Fruit fly (Drosophila melanogaster): ENCODE data around the gene dbe.
A peak's percentile ranks its signal among the peaks of the same experiment; 100 is the strongest.

The dbe gene

dm6 chr2L:850727-851257, 18.9 kb downstream of the dbe start, which contains the start of gene drongo:
Gene drongo, minus strand, starts transcription at chr2L:851071.
- TF ChIP-seq dmrt93B (GFP tag; optimal IDR thresholded peaks at IDR 0.05), result no peak
- peak; percentile 1 for TF ChIP-seq dsf (GFP tag; optimal IDR thresholded peaks at IDR 0.05; ENCODE audit: borderline replicate concordance)
- TF ChIP-seq Rel (GFP tag; optimal IDR thresholded peaks at IDR 0.05), result no peak
- TF ChIP-seq Rel (tag; optimal IDR thresholded peaks at IDR 0.05), result peak; percentile 26
- no peak for TF ChIP-seq Dfd (GFP tag; optimal IDR thresholded peaks at IDR 0.05)
- peak; percentile 17 for TF ChIP-seq Dif (GFP tag; optimal IDR thresholded peaks at IDR 0.05; ENCODE audit: partially characterized antibody)
- peak; percentile 68 for TF ChIP-seq Sp1 (GFP tag; optimal IDR thresholded peaks at IDR 0.05)
- TF ChIP-seq fru (GFP tag; optimal IDR thresholded peaks at IDR 0.05), result peak; percentile 8
- no peak for TF ChIP-seq Vsx2 (GFP tag; optimal IDR thresholded peaks at IDR 0.05; ENCODE audit: partially characterized antibody)
- no peak for TF ChIP-seq brk (GFP tag; optimal IDR thresholded peaks at IDR 0.05)
- TF ChIP-seq br (GFP tag; optimal IDR thresholded peaks at IDR 0.05), result peak; percentile 55
- TF ChIP-seq h (GFP tag; optimal IDR thresholded peaks at IDR 0.05), result peak; percentile 46
- TF ChIP-seq Hnf4 (GFP tag; optimal IDR thresholded peaks at IDR 0.05), result peak; percentile 41
- TF ChIP-seq Jra (GFP tag; optimal IDR thresholded peaks at IDR 0.05), result peak; percentile 36
- peak; percentile 61 for TF ChIP-seq jim (GFP tag; optimal IDR thresholded peaks at IDR 0.05)
- TF ChIP-seq foxo (GFP tag; optimal IDR thresholded peaks at IDR 0.05), result peak in 1 of 2 experiments; percentile 14
- TF ChIP-seq Myc (optimal IDR thresholded peaks at IDR 0.05), result peak; percentile 5
- peak; percentile 20 for TF ChIP-seq rgr (GFP tag; optimal IDR thresholded peaks at IDR 0.05)
- peak; percentile 55 for TF ChIP-seq Hr83 (GFP tag; optimal IDR thresholded peaks at IDR 0.05; ENCODE audit: poor library complexity, severe bottlenecking)
- TF ChIP-seq psq (GFP tag; optimal IDR thresholded peaks at IDR 0.05), result peak; percentile 75

dm6 chr2L:849787-850512, 19.7 kb downstream of the dbe start:
- TF ChIP-seq woc (GFP tag; optimal IDR thresholded peaks at IDR 0.05), result no peak
- TF ChIP-seq sage (GFP tag; optimal IDR thresholded peaks at IDR 0.05), result no peak
- TF ChIP-seq Dfd (GFP tag; optimal IDR thresholded peaks at IDR 0.05), result peak; percentile 96

dm6 chr2L:849138-849744, 20.4 kb downstream of the dbe start:
- TF ChIP-seq CG32264 (GFP tag; optimal IDR thresholded peaks at IDR 0.05), result no peak
- no peak for TF ChIP-seq Myc (optimal IDR thresholded peaks at IDR 0.05)
- TF ChIP-seq N (GFP tag; optimal IDR thresholded peaks at IDR 0.05), result no peak
- no peak for TF ChIP-seq Rel (GFP tag; optimal IDR thresholded peaks at IDR 0.05)
- TF ChIP-seq Rel (tag; optimal IDR thresholded peaks at IDR 0.05), result peak; percentile 53
- no peak for TF ChIP-seq psq (GFP tag; optimal IDR thresholded peaks at IDR 0.05)

dm6 chr2L:847988-848622, 21.6 kb downstream of the dbe start:
- TF ChIP-seq dl (GFP tag; optimal IDR thresholded peaks at IDR 0.05; ENCODE audit: insufficient read depth in 1 of 2, partially characterized antibody in 2 of 2) (no peak), brk (GFP tag; optimal IDR thresholded peaks at IDR 0.05) (no peak), h (GFP tag; optimal IDR thresholded peaks at IDR 0.05) (peak; percentile 86), CG32264 (GFP tag; optimal IDR thresholded peaks at IDR 0.05) (peak; percentile 67), Dif (GFP tag; optimal IDR thresholded peaks at IDR 0.05; ENCODE audit: partially characterized antibody) (peak; percentile 21), Hnf4 (GFP tag; optimal IDR thresholded peaks at IDR 0.05) (peak; percentile 90), Hr83 (GFP tag; optimal IDR thresholded peaks at IDR 0.05; ENCODE audit: poor library complexity, severe bottlenecking) (peak; percentile 89), sv (GFP tag; optimal IDR thresholded peaks at IDR 0.05) (no peak), Abd-B (GFP tag; optimal IDR thresholded peaks at IDR 0.05) (no peak), Vsx2 (GFP tag; optimal IDR thresholded peaks at IDR 0.05; ENCODE audit: partially characterized antibody) (no peak), dmrt93B (GFP tag; optimal IDR thresholded peaks at IDR 0.05) (peak; percentile 61), Myc (optimal IDR thresholded peaks at IDR 0.05) (no peak), psq (GFP tag; optimal IDR thresholded peaks at IDR 0.05) (peak; percentile 81), lola (GFP tag; optimal IDR thresholded peaks at IDR 0.05) (no peak), woc (GFP tag; optimal IDR thresholded peaks at IDR 0.05) (peak; percentile 91), OdsH (GFP tag; optimal IDR thresholded peaks at IDR 0.05) (peak; percentile 83), pan (optimal IDR thresholded peaks at IDR 0.05) (no peak), ey (GFP tag; optimal IDR thresholded peaks at IDR 0.05) (peak; percentile 85), dsf (GFP tag; optimal IDR thresholded peaks at IDR 0.05; ENCODE audit: borderline replicate concordance) (no peak), jim (GFP tag; optimal IDR thresholded peaks at IDR 0.05) (no peak), foxo (GFP tag; optimal IDR thresholded peaks at IDR 0.05) (peak; percentile 30 to 92), sage (GFP tag; optimal IDR thresholded peaks at IDR 0.05) (peak; percentile 32), N (GFP tag; optimal IDR thresholded peaks at IDR 0.05) (no peak), Dfd (GFP tag; optimal IDR thresholded peaks at IDR 0.05) (no peak), Rel (GFP tag; optimal IDR thresholded peaks at IDR 0.05) (peak; percentile 64), Rel (tag; optimal IDR thresholded peaks at IDR 0.05) (peak; percentile 48), CrebA (GFP tag; optimal IDR thresholded peaks at IDR 0.05; ENCODE audit: borderline replicate concordance) (no peak), fru (GFP tag; optimal IDR thresholded peaks at IDR 0.05) (peak; percentile 89), tai (GFP tag; optimal IDR thresholded peaks at IDR 0.05) (no peak), GATAd (GFP tag; optimal IDR thresholded peaks at IDR 0.05) (no peak), usp (GFP tag; optimal IDR thresholded peaks at IDR 0.05) (no peak), CG9705 (GFP tag; optimal IDR thresholded peaks at IDR 0.05) (peak; percentile 76), Jra (GFP tag; optimal IDR thresholded peaks at IDR 0.05) (peak; percentile 83), HLH106 (tag; optimal IDR thresholded peaks at IDR 0.05) (peak; percentile 86)

Data from whole organism, wandering third instar larva.